Fruit fly (Drosophila melanogaster) whole organism, embryonic: Measurements from ENCODE around the gene CG8034.

Experiments used
- Atf6 ChIP-seq: fragments of 200-800 bp; sonication (Bioruptor generic); IDR thresholded peaks from 2 replicates; pipeline ENCODE4 v1.3.6; 2022; ENCODE audit warnings: missing biosample characterization, missing genetic modification characterization
- BEAF-32 ChIP-seq: fragments of 200-800 bp; sonication (Bioruptor generic); optimal IDR thresholded peaks from 3 replicates; lab custom pipeline; 2017; ENCODE audit warnings: missing biosample characterization, missing genetic modification characterization, mild to moderate bottlenecking, moderate library complexity, missing genetic modification reagents
- Bgb ChIP-seq: fragments of 200-800 bp; sonication (Bioruptor generic); IDR thresholded peaks from 2 replicates; pipeline ENCODE4 v1.3.6; 2022; ENCODE audit warnings: missing biosample characterization, missing genetic modification characterization; ENCODE audit not compliant: partially characterized antibody
- CG1024 ChIP-seq: fragments of 200-800 bp; sonication (Bioruptor generic); IDR thresholded peaks from 2 replicates; pipeline ENCODE4 v1.3.6; 2022; ENCODE audit warnings: missing biosample characterization, missing genetic modification characterization
- CG11504 ChIP-seq: fragments of 200-800 bp; sonication (Bioruptor generic); optimal IDR thresholded peaks from 3 replicates; lab custom pipeline; 2019; ENCODE audit warnings: missing biosample characterization, mild to moderate bottlenecking, missing genetic modification characterization, moderate library complexity
- CG11696 ChIP-seq: fragments of 200-800 bp; sonication (Bioruptor generic); IDR thresholded peaks from 2 replicates; pipeline ENCODE4 v1.3.6; 2022; ENCODE audit warnings: missing biosample characterization, missing genetic modification characterization
- CG12155 ChIP-seq: fragments of 200-800 bp; sonication (Bioruptor generic); optimal IDR thresholded peaks from 3 replicates; lab custom pipeline; 2016; ENCODE audit warnings: missing biosample characterization, missing genetic modification characterization
- CG12659 ChIP-seq: fragments of 200-800 bp; sonication (Bioruptor generic); optimal IDR thresholded peaks from 3 replicates; lab custom pipeline; 2017; ENCODE audit warnings: mild to moderate bottlenecking, missing biosample characterization, missing genetic modification reagents, missing genetic modification characterization
- CG13123 ChIP-seq: fragments of 200-800 bp; sonication (Bioruptor generic); optimal IDR thresholded peaks from 2 replicates; lab custom pipeline; 2016; ENCODE audit warnings: missing biosample characterization, missing genetic modification characterization
- CG18599 ChIP-seq: fragments of 200-800 bp; sonication (Bioruptor generic); optimal IDR thresholded peaks from 3 replicates; lab custom pipeline; 2017; ENCODE audit warnings: missing biosample characterization, missing genetic modification characterization, mild to moderate bottlenecking, moderate library complexity, missing genetic modification reagents
- CG18619 ChIP-seq: fragments of 200-800 bp; sonication (Bioruptor generic); optimal IDR thresholded peaks from 3 replicates; lab custom pipeline; 2017; ENCODE audit warnings: missing biosample characterization, mild to moderate bottlenecking, missing genetic modification characterization
- CG2120 ChIP-seq: fragments of 200-800 bp; sonication (Bioruptor generic); optimal IDR thresholded peaks from 3 replicates; lab custom pipeline; 2016; ENCODE audit warnings: missing biosample characterization, missing genetic modification characterization
- CG2875 ChIP-seq: fragments of 200-800 bp; sonication (Bioruptor generic); optimal IDR thresholded peaks from 2 replicates; lab custom pipeline; 2017; ENCODE audit warnings: missing biosample characterization, mild to moderate bottlenecking, missing genetic modification characterization, missing genetic modification reagents
- CG7357 ChIP-seq: fragments of 200-800 bp; sonication (Bioruptor generic); IDR thresholded peaks from 3 replicates; pipeline ENCODE4 v1.3.6; 2022; ENCODE audit warnings: missing biosample characterization, missing genetic modification characterization
- CG7987 ChIP-seq: fragments of 200-800 bp; sonication (Bioruptor generic); optimal IDR thresholded peaks from 2 replicates; lab custom pipeline; 2018; ENCODE audit warnings: missing biosample characterization, mild to moderate bottlenecking, missing genetic modification characterization, moderate library complexity
- CTCF ChIP-seq: fragments of 200-800 bp; sonication (Bioruptor generic); optimal IDR thresholded peaks from 2 replicates; lab custom pipeline; 2017; ENCODE audit warnings: missing biosample characterization, mild to moderate bottlenecking, missing genetic modification characterization, moderate library complexity
- Dip3 ChIP-seq: fragments of 200-800 bp; sonication (Bioruptor generic); optimal IDR thresholded peaks from 3 replicates; lab custom pipeline; 2016; ENCODE audit warnings: missing biosample characterization, missing genetic modification characterization
- Gug ChIP-seq: fragments of 200-800 bp; sonication (Bioruptor generic); IDR thresholded peaks from 4 replicates; pipeline ENCODE4 v1.3.6; 2022; ENCODE audit warnings: missing biosample characterization, missing genetic modification characterization
- Hr3 ChIP-seq: fragments of 200-800 bp; sonication (Bioruptor generic); optimal IDR thresholded peaks from 3 replicates; lab custom pipeline; 2016; ENCODE audit warnings: missing biosample characterization, missing genetic modification characterization
- Jarid2 ChIP-seq: fragments of 200-800 bp; sonication (Bioruptor generic); optimal IDR thresholded peaks from 3 replicates; lab custom pipeline; 2017; ENCODE audit warnings: mild to moderate bottlenecking, missing biosample characterization, missing genetic modification reagents, missing genetic modification characterization
- Lim3 ChIP-seq: fragments of 200-800 bp; sonication (Bioruptor generic); IDR thresholded peaks from 2 replicates; pipeline ENCODE4 v1.3.6; 2022; ENCODE audit warnings: missing biosample characterization, missing genetic modification characterization
- MESR4 ChIP-seq: fragments of 200-800 bp; sonication (Bioruptor generic); optimal IDR thresholded peaks from 2 replicates; lab custom pipeline; 2018; ENCODE audit warnings: missing biosample characterization, mild to moderate bottlenecking, missing genetic modification characterization, moderate library complexity
- Max ChIP-seq: fragments of 200-800 bp; sonication (Bioruptor generic); optimal IDR thresholded peaks from 2 replicates; lab custom pipeline; 2016; ENCODE audit warnings: missing biosample characterization, mild to moderate bottlenecking, missing genetic modification characterization
- NK7.1 ChIP-seq: fragments of 200-800 bp; sonication (Bioruptor generic); optimal IDR thresholded peaks from 3 replicates; lab custom pipeline; 2016; ENCODE audit warnings: missing biosample characterization, missing genetic modification characterization
- Nf-YA ChIP-seq: fragments of 200-800 bp; sonication (Bioruptor generic); IDR thresholded peaks from 2 replicates; pipeline ENCODE4 v1.3.6; 2022; ENCODE audit warnings: missing biosample characterization, missing genetic modification characterization
- Nf-YB ChIP-seq: fragments of 200-800 bp; sonication (Bioruptor generic); optimal IDR thresholded peaks from 3 replicates; lab custom pipeline; 2019; ENCODE audit warnings: missing biosample characterization, mild to moderate bottlenecking, missing genetic modification characterization, moderate library complexity
- Optix ChIP-seq: fragments of 200-800 bp; sonication (Bioruptor generic); IDR thresholded peaks from 3 replicates; pipeline ENCODE4 v1.3.6; 2022; ENCODE audit warnings: missing biosample characterization, missing genetic modification characterization
- ac ChIP-seq: fragments of 200-800 bp; sonication (Bioruptor generic); optimal IDR thresholded peaks from 3 replicates; lab custom pipeline; 2017; ENCODE audit warnings: missing biosample characterization, mild to moderate bottlenecking, missing genetic modification characterization
- br ChIP-seq: fragments of >200 bp; optimal IDR thresholded peaks from 2 replicates; lab custom pipeline; 2017
- bsh ChIP-seq, 2 experiments: fragments of 200-800 bp; sonication (Bioruptor generic); optimal IDR thresholded peaks; 2 replicates each; lab custom pipeline; 2017 to 2018; ENCODE audit warnings: mild to moderate bottlenecking in 2 of 2, missing biosample characterization in 2 of 2, missing genetic modification characterization in 2 of 2, moderate library complexity in 1 of 2
- cad ChIP-seq: fragments of >200 bp; optimal IDR thresholded peaks from 2 replicates; lab custom pipeline; 2017; ENCODE audit warnings: missing biosample characterization, missing genetic modification characterization
- dmrt11E ChIP-seq: fragments of 200-800 bp; sonication (Bioruptor generic); optimal IDR thresholded peaks from 3 replicates; lab custom pipeline; 2018; ENCODE audit warnings: missing biosample characterization, mild to moderate bottlenecking, missing genetic modification characterization, moderate library complexity
- ems ChIP-seq: fragments of 200-800 bp; sonication (Bioruptor generic); optimal IDR thresholded peaks from 3 replicates; lab custom pipeline; 2016; ENCODE audit warnings: missing biosample characterization, missing genetic modification characterization
- luna ChIP-seq: fragments of 200-800 bp; sonication (Bioruptor generic); optimal IDR thresholded peaks from 2 replicates; lab custom pipeline; 2016; ENCODE audit warnings: missing biosample characterization, missing genetic modification characterization
- nau ChIP-seq: fragments of 200-800 bp; sonication (Bioruptor generic); optimal IDR thresholded peaks from 3 replicates; lab custom pipeline; 2017; ENCODE audit warnings: missing biosample characterization, mild to moderate bottlenecking, missing genetic modification characterization, missing genetic modification reagents
- nerfin-1 ChIP-seq: fragments of 200-800 bp; sonication (Bioruptor generic); optimal IDR thresholded peaks from 3 replicates; lab custom pipeline; 2019; ENCODE audit warnings: missing biosample characterization, mild to moderate bottlenecking, missing genetic modification characterization, moderate library complexity
- nmo ChIP-seq: fragments of 200-800 bp; sonication (Bioruptor generic); optimal IDR thresholded peaks from 2 replicates; lab custom pipeline; 2018; ENCODE audit warnings: missing biosample characterization, mild to moderate bottlenecking, missing genetic modification characterization, moderate library complexity
- org-1 ChIP-seq: fragments of 200-800 bp; sonication (Bioruptor generic); optimal IDR thresholded peaks from 2 replicates; lab custom pipeline; 2017; ENCODE audit warnings: missing biosample characterization, missing genetic modification characterization
- pzg ChIP-seq: fragments of 200-800 bp; sonication (Bioruptor generic); optimal IDR thresholded peaks from 3 replicates; lab custom pipeline; 2018; ENCODE audit warnings: missing biosample characterization, mild to moderate bottlenecking, missing genetic modification characterization, moderate library complexity
- repo ChIP-seq: fragments of 200-800 bp; sonication (Bioruptor generic); optimal IDR thresholded peaks from 2 replicates; lab custom pipeline; 2016; ENCODE audit warnings: missing biosample characterization, missing genetic modification characterization
- schlank ChIP-seq: fragments of 200-800 bp; sonication (Bioruptor generic); optimal IDR thresholded peaks from 2 replicates; lab custom pipeline; 2018; ENCODE audit warnings: missing biosample characterization, mild to moderate bottlenecking, missing genetic modification characterization
- sens ChIP-seq: fragments of 200-800 bp; sonication (Bioruptor generic); peaks from one replicate; lab custom pipeline; 2016; ENCODE audit warnings: missing biosample characterization, missing genetic modification characterization
- seq ChIP-seq: fragments of 200-800 bp; sonication (Bioruptor generic); IDR thresholded peaks from 2 replicates; pipeline ENCODE4 v1.3.6; 2022; ENCODE audit warnings: missing biosample characterization, missing genetic modification characterization
- slbo ChIP-seq: fragments of 200-800 bp; sonication (Bioruptor generic); IDR thresholded peaks from 2 replicates; pipeline ENCODE4 v1.3.6; 2022; ENCODE audit warnings: missing biosample characterization, missing genetic modification characterization
- sob ChIP-seq: fragments of 200-800 bp; sonication (Bioruptor generic); IDR thresholded peaks from 2 replicates; pipeline ENCODE4 v1.3.6; 2022; ENCODE audit warnings: missing biosample characterization, missing genetic modification characterization
- sr ChIP-seq: fragments of 200-800 bp; sonication (Bioruptor generic); IDR thresholded peaks from 3 replicates; pipeline ENCODE4 v1.3.6; 2022; ENCODE audit warnings: missing biosample characterization, missing genetic modification characterization
- tio ChIP-seq: fragments of 200-800 bp; sonication (Bioruptor generic); optimal IDR thresholded peaks from 2 replicates; lab custom pipeline; 2017; ENCODE audit warnings: missing biosample characterization, missing genetic modification characterization, inconsistent platforms
- tna ChIP-seq: fragments of 200-800 bp; sonication (Bioruptor generic); IDR thresholded peaks from 2 replicates; pipeline ENCODE4 v1.3.6; 2022; ENCODE audit warnings: missing biosample characterization, missing genetic modification characterization; ENCODE audit not compliant: partially characterized antibody
- tup ChIP-seq: fragments of 200-800 bp; sonication (Bioruptor generic); optimal IDR thresholded peaks from 2 replicates; lab custom pipeline; 2016; ENCODE audit warnings: missing biosample characterization, mild to moderate bottlenecking, missing genetic modification characterization, moderate library complexity
- wdn ChIP-seq: fragments of 200-800 bp; sonication (Bioruptor generic); IDR thresholded peaks from 2 replicates; pipeline ENCODE4 v1.3.6; 2022; ENCODE audit warnings: missing biosample characterization, missing genetic modification characterization
- zfh1 ChIP-seq: fragments of 200-800 bp; sonication (Bioruptor generic); IDR thresholded peaks from 3 replicates; pipeline ENCODE4 v1.3.6; 2022; ENCODE audit warnings: missing biosample characterization, missing genetic modification characterization

Gene CG8034

dm6 chrX:19268484-19269068, 29.4 kb downstream of the CG8034 start, which contains the start of gene CG8010 (continued):
- TF ChIP-seq br, result no peak
- TF ChIP-seq nerfin-1 (tag; lab: Kevin White, UChicago), result peak; percentile 14
- TF ChIP-seq Gug (GFP tag; lab: Robert Waterston, UW), result 0 out of 4 replicates have a peak, but pooled peaks have one; percentile 13
- TF ChIP-seq CG18599, result no peak
- TF ChIP-seq BEAF-32, result peak; percentile 41
- peak; percentile 46 for TF ChIP-seq CG12659 (GFP tag; lab: Kevin White, UChicago)
- TF ChIP-seq seq (GFP tag; lab: Robert Waterston, UW), result no peak
- TF ChIP-seq Nf-YB (GFP tag; lab: Kevin White, UChicago), result no peak
- TF ChIP-seq Optix (GFP tag; lab: Robert Waterston, UW), result no peak
- no peak for TF ChIP-seq luna (GFP tag; lab: Kevin White, UChicago)
- TF ChIP-seq tna (GFP tag; lab: Robert Waterston, UW), result no peak
- no peak for TF ChIP-seq CG2875
- no peak for TF ChIP-seq CG18619 (GFP tag; lab: Kevin White, UChicago)
- TF ChIP-seq NK7.1 (GFP tag; lab: Kevin White, UChicago), result no peak
- no peak for TF ChIP-seq sr (GFP tag; lab: Robert Waterston, UW)
- TF ChIP-seq CG12155, result peak; percentile 68
- peak in 1 of 2 experiments; percentile 7 for TF ChIP-seq bsh (GFP tag; optimal IDR thresholded peaks at IDR 0.05; lab: Kevin White, UChicago)
- TF ChIP-seq tio (GFP tag; lab: Kevin White, UChicago), result no peak
- TF ChIP-seq CG11504 (tag; lab: Kevin White, UChicago), result no peak
- TF ChIP-seq CG7987 (GFP tag; lab: Kevin White, UChicago), result peak; percentile 31
- no peak for TF ChIP-seq nau (GFP tag; lab: Kevin White, UChicago)
- peak; percentile 68 for TF ChIP-seq ems (GFP tag; lab: Kevin White, UChicago)
- TF ChIP-seq CG13123 (GFP tag; lab: Kevin White, UChicago), result no peak
- no peak; the same call in 1 of the 2 replicates for TF ChIP-seq wdn (GFP tag; lab: Robert Waterston, UW)
- TF ChIP-seq Atf6 (GFP tag; lab: Robert Waterston, UW), result peak; percentile 32; the same call in 1 of the 2 replicates
- peak; percentile 22 for TF ChIP-seq Max (GFP tag; lab: Kevin White, UChicago)
- peak; percentile 47 for TF ChIP-seq slbo (GFP tag; lab: Robert Waterston, UW)
- peak; percentile 87 for TF ChIP-seq MESR4 (GFP tag; lab: Kevin White, UChicago)
- no peak for TF ChIP-seq CG7357 (GFP tag; lab: Robert Waterston, UW)
- no peak for TF ChIP-seq tup (GFP tag; lab: Kevin White, UChicago)
- no peak for TF ChIP-seq CG11696 (GFP tag; lab: Robert Waterston, UW)
- no peak for TF ChIP-seq schlank (tag; lab: Kevin White, UChicago)
- TF ChIP-seq ac (GFP tag; lab: Kevin White, UChicago), result no peak
- peak; percentile 52; the same call in 1 of the 2 replicates for TF ChIP-seq Bgb (GFP tag; lab: Robert Waterston, UW)
- no peak for TF ChIP-seq Hr3 (GFP tag; lab: Kevin White, UChicago)
- peak; percentile 86 for TF ChIP-seq pzg (GFP tag; lab: Kevin White, UChicago)
- peak; percentile 46 for TF ChIP-seq sens
- TF ChIP-seq sob, result 0 out of 2 replicates have a peak, but pooled peaks have one; percentile 24
- TF ChIP-seq CG1024 (GFP tag; lab: Robert Waterston, UW), result 0 out of 2 replicates have a peak, but pooled peaks have one; percentile 24
- TF ChIP-seq CG2120 (GFP tag; lab: Kevin White, UChicago), result peak; percentile 55
- TF ChIP-seq cad, result no peak
- TF ChIP-seq Jarid2 (GFP tag; lab: Kevin White, UChicago), result no peak
- no peak for TF ChIP-seq dmrt11E (tag; lab: Kevin White, UChicago)
- TF ChIP-seq repo (GFP tag; lab: Kevin White, UChicago), result no peak
- peak; percentile 1 for TF ChIP-seq nmo (GFP tag; lab: Kevin White, UChicago)
- no peak for TF ChIP-seq Dip3 (GFP tag; lab: Kevin White, UChicago)
- TF ChIP-seq zfh1 (GFP tag; lab: Robert Waterston, UW), result peak; percentile 48; the same call in 1 of the 3 replicates
- TF ChIP-seq CTCF (GFP tag; lab: Kevin White, UChicago), result peak; percentile 16
- TF ChIP-seq Lim3 (GFP tag; lab: Robert Waterston, UW), result no peak
- no peak for TF ChIP-seq org-1 (GFP tag; lab: Kevin White, UChicago)
- TF ChIP-seq Nf-YA, result peak; percentile 39; the same call in 1 of the 2 replicates
